Worm (Caenorhabditis elegans) whole organism, L2 larva: ENCODE measurements around the gene glc-1.
A peak's percentile ranks its signal among the peaks of the same experiment; 100 is the strongest.

Experiments used
- aly-2 ChIP-seq: fragments of 150-350 bp; optimal IDR thresholded peaks from 2 replicates; lab custom pipeline; 2014; ENCODE audit warnings: missing biosample characterization, missing genetic modification characterization
- fos-1 ChIP-seq: fragments of 150-350 bp; optimal IDR thresholded peaks from 2 replicates; lab custom pipeline; 2014; ENCODE audit warnings: missing biosample characterization, missing genetic modification characterization
- lsy-2 ChIP-seq, 2 experiments: fragments of 150-350 bp in 1 of 2; sonication (generic microtip) in 1 of 2; optimal IDR thresholded peaks; 2 replicates each; lab custom pipeline; 2014 to 2017; ENCODE audit warnings: missing biosample characterization in 2 of 2, missing genetic modification characterization in 2 of 2

DNA sequence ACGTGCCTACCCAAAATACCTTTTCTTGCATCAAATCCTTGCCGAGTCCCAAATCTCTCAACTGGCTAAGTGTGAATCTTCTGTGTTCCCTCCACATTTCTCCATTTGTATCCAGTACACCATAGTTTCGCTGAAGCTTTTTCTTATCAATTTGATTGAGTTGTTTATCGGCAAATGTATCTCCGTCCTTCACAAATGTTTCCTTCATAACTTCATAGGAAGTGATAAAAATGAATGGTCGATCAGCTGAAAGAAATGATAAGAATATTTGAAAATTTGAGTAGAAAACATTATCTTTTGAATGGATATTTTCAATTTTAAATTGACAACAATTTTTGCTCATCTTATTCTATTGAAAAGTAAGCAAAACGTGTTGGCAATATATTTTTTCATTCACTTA lies 44.2 kb upstream of the glc-1 start:
- TF ChIP-seq fos-1 (tag; lab: Kevin White, UChicago) (peak; percentile 65), aly-2 (no peak), lsy-2 (tag; optimal IDR thresholded peaks at IDR 0.05; lab: Kevin White, UChicago) (no peak)
